Fruit fly (Drosophila melanogaster) whole organism, adult: ENCODE results near the gene CG2617.

ENCODE experiments used
- CG11617 ChIP-seq: fragments of 200-800 bp; sonication (Bioruptor generic); optimal IDR thresholded peaks from 2 replicates; lab custom pipeline; 2017; ENCODE audit warnings: mild to moderate bottlenecking, missing biosample characterization, missing genetic modification reagents, missing genetic modification characterization
- CG12768 ChIP-seq: fragments of 200-800 bp; sonication (Bioruptor generic); optimal IDR thresholded peaks from 2 replicates; lab custom pipeline; 2017; ENCODE audit warnings: missing biosample characterization, missing genetic modification characterization, mild to moderate bottlenecking, moderate library complexity, missing genetic modification reagents
- CG14711 ChIP-seq: fragments of 200-800 bp; sonication (Bioruptor generic); optimal IDR thresholded peaks from 2 replicates; lab custom pipeline; 2018; ENCODE audit warnings: missing biosample characterization, mild to moderate bottlenecking, missing genetic modification characterization, moderate library complexity
- CG1620 ChIP-seq: fragments of 200-800 bp; sonication (Bioruptor generic); optimal IDR thresholded peaks from 2 replicates; lab custom pipeline; 2016; ENCODE audit warnings: missing biosample characterization, missing genetic modification characterization
- CG33017 ChIP-seq: fragments of 200-800 bp; sonication (Bioruptor generic); optimal IDR thresholded peaks from 2 replicates; lab custom pipeline; 2018; ENCODE audit warnings: missing biosample characterization, mild to moderate bottlenecking, missing genetic modification characterization, moderate library complexity
- CG5204 ChIP-seq: fragments of 200-800 bp; sonication (Bioruptor generic); optimal IDR thresholded peaks from 2 replicates; lab custom pipeline; 2016; ENCODE audit warnings: missing biosample characterization, missing genetic modification characterization
- CG7045 ChIP-seq: fragments of 200-800 bp; sonication (Bioruptor generic); optimal IDR thresholded peaks from 2 replicates; lab custom pipeline; 2017; ENCODE audit warnings: missing biosample characterization, mild to moderate bottlenecking, missing genetic modification characterization
- CG7101 ChIP-seq: fragments of 200-800 bp; sonication (Bioruptor generic); optimal IDR thresholded peaks from 2 replicates; lab custom pipeline; 2018; ENCODE audit warnings: missing biosample characterization, mild to moderate bottlenecking, missing genetic modification characterization, moderate library complexity
- Clk ChIP-seq: fragments of 200-800 bp; sonication (Bioruptor generic); optimal IDR thresholded peaks from 2 replicates; lab custom pipeline; 2017; ENCODE audit warnings: missing biosample characterization, missing genetic modification characterization
- Crg-1 ChIP-seq: fragments of 200-800 bp; sonication (Bioruptor generic); optimal IDR thresholded peaks from 2 replicates; lab custom pipeline; 2016; ENCODE audit warnings: missing biosample characterization, missing genetic modification characterization
- Hr96 ChIP-seq: fragments of 200-800 bp; sonication (Bioruptor generic); optimal IDR thresholded peaks from 2 replicates; lab custom pipeline; 2016; ENCODE audit warnings: missing biosample characterization, missing genetic modification characterization
- Mnt ChIP-seq: fragments of 200-800 bp; sonication (Bioruptor generic); optimal IDR thresholded peaks from 2 replicates; lab custom pipeline; 2016; ENCODE audit warnings: missing biosample characterization, mild to moderate bottlenecking, missing genetic modification characterization
- bab1 ChIP-seq: fragments of 200-800 bp; sonication (Bioruptor generic); optimal IDR thresholded peaks from 3 replicates; lab custom pipeline; 2019; ENCODE audit warnings: missing biosample characterization, mild to moderate bottlenecking, missing genetic modification characterization, moderate library complexity
- cic ChIP-seq: fragments of 200-800 bp; sonication (Bioruptor generic); optimal IDR thresholded peaks from 2 replicates; lab custom pipeline; 2017; ENCODE audit warnings: missing biosample characterization, mild to moderate bottlenecking, missing genetic modification characterization, moderate library complexity
- cnc ChIP-seq, 2 experiments: fragments of >200 bp; optimal IDR thresholded peaks; 2 replicates each; lab custom pipeline; 2017
- kay ChIP-seq: fragments of 200-800 bp; sonication (Bioruptor generic); peaks from one replicate; lab custom pipeline; 2016; ENCODE audit warnings: missing biosample characterization, missing genetic modification characterization, borderline replicate concordance
- ovo ChIP-seq: fragments of 200-800 bp; sonication (Bioruptor generic); optimal IDR thresholded peaks from 2 replicates; lab custom pipeline; 2016; ENCODE audit warnings: missing biosample characterization, missing genetic modification characterization
- pad ChIP-seq: fragments of 200-800 bp; sonication (Bioruptor generic); optimal IDR thresholded peaks from 3 replicates; lab custom pipeline; 2017; ENCODE audit warnings: missing biosample characterization, missing genetic modification characterization, mild to moderate bottlenecking, moderate library complexity, missing genetic modification reagents
- tj ChIP-seq: fragments of 200-800 bp; sonication (Bioruptor generic); optimal IDR thresholded peaks from 3 replicates; lab custom pipeline; 2017; ENCODE audit warnings: missing biosample characterization, mild to moderate bottlenecking, missing genetic modification characterization, moderate library complexity
- toe ChIP-seq: fragments of 200-800 bp; sonication (Bioruptor generic); optimal IDR thresholded peaks from 2 replicates; lab custom pipeline; 2016; ENCODE audit warnings: missing biosample characterization, missing genetic modification characterization

The CG2617 gene

dm6 chr2L:20682136-20682733, at the start of gene CG2617:
CG2617 (plus strand) TSS chr2L:20682368.
- TF ChIP-seq CG11617 (GFP tag; lab: Kevin White, UChicago) (peak; percentile 24), CG12768 (no peak)

- TF ChIP-seq cic (no peak), tj (no peak), CG5204 (GFP tag; lab: Kevin White, UChicago) (no peak), Hr96 (GFP tag; lab: Kevin White, UChicago) (no peak), Clk (GFP tag; lab: Kevin White, UChicago) (no peak), CG7045 (GFP tag; lab: Kevin White, UChicago) (no peak), CG7101 (tag; lab: Kevin White, UChicago) (no peak), cnc (optimal IDR thresholded peaks at IDR 0.05; lab: Kevin White, UChicago) (no peak), CG1620 (GFP tag; lab: Kevin White, UChicago) (no peak), CG33017 (tag; lab: Kevin White, UChicago) (no peak), CG12768 (no peak), pad (no peak), CG11617 (GFP tag; lab: Kevin White, UChicago) (no peak), CG14711 (tag; lab: Kevin White, UChicago) (no peak), kay (GFP tag; lab: Kevin White, UChicago) (no peak), Mnt (GFP tag; lab: Kevin White, UChicago) (no peak)
Measured at dm6 chr2L:20634215-20634614, 48.0 kb upstream of the CG2617 start, which contains the start of gene CG17472. CG17472 (plus strand) TSS chr2L:20634515.

dm6 chr2L:20638413-20638812, 43.8 kb upstream of the CG2617 start:
- no peak for TF ChIP-seq CG11617 (GFP tag; lab: Kevin White, UChicago)
- no peak for TF ChIP-seq CG33017 (tag; lab: Kevin White, UChicago)
- no peak for TF ChIP-seq cnc (optimal IDR thresholded peaks at IDR 0.05; lab: Kevin White, UChicago)
- no peak for TF ChIP-seq CG5204 (GFP tag; lab: Kevin White, UChicago)
- TF ChIP-seq ovo: no peak
- no peak for TF ChIP-seq Hr96 (GFP tag; lab: Kevin White, UChicago)
- no peak for TF ChIP-seq CG7101 (tag; lab: Kevin White, UChicago)
- no peak for TF ChIP-seq Mnt (GFP tag; lab: Kevin White, UChicago)

dm6 chr2L:20639821-20640220, 42.3 kb upstream of the CG2617 start, which contains the start of gene CG31680:
CG31680 (plus strand) TSS chr2L:20640121.
- TF ChIP-seq Hr96 (GFP tag; lab: Kevin White, UChicago) (no peak), CG12768 (no peak), CG33017 (tag; lab: Kevin White, UChicago) (no peak), CG7045 (GFP tag; lab: Kevin White, UChicago) (no peak), CG14711 (tag; lab: Kevin White, UChicago) (no peak), pad (no peak), kay (GFP tag; lab: Kevin White, UChicago) (no peak), bab1 (GFP tag; lab: Kevin White, UChicago) (no peak), Mnt (GFP tag; lab: Kevin White, UChicago) (no peak), CG1620 (GFP tag; lab: Kevin White, UChicago) (no peak), ovo (no peak), CG11617 (GFP tag; lab: Kevin White, UChicago) (no peak), cnc (optimal IDR thresholded peaks at IDR 0.05; lab: Kevin White, UChicago) (no peak), CG5204 (GFP tag; lab: Kevin White, UChicago) (no peak), toe (GFP tag; lab: Kevin White, UChicago) (no peak)

- TF ChIP-seq CG5204 (GFP tag; lab: Kevin White, UChicago): no peak
- TF ChIP-seq CG33017 (tag; lab: Kevin White, UChicago): no peak
- TF ChIP-seq pad: no peak
- no peak for TF ChIP-seq cnc (optimal IDR thresholded peaks at IDR 0.05; lab: Kevin White, UChicago)
- no peak for TF ChIP-seq CG1620 (GFP tag; lab: Kevin White, UChicago)
- TF ChIP-seq Crg-1 (GFP tag; lab: Kevin White, UChicago): no peak
- TF ChIP-seq ovo: no peak
- TF ChIP-seq cic: no peak
- TF ChIP-seq bab1 (GFP tag; lab: Kevin White, UChicago): no peak
- TF ChIP-seq CG7101 (tag; lab: Kevin White, UChicago): no peak
- no peak for TF ChIP-seq CG12768
- no peak for TF ChIP-seq CG11617 (GFP tag; lab: Kevin White, UChicago)
- no peak for TF ChIP-seq tj
- TF ChIP-seq Hr96 (GFP tag; lab: Kevin White, UChicago): no peak
- no peak for TF ChIP-seq CG7045 (GFP tag; lab: Kevin White, UChicago)
- TF ChIP-seq CG14711 (tag; lab: Kevin White, UChicago): no peak
- TF ChIP-seq toe (GFP tag; lab: Kevin White, UChicago): no peak
- TF ChIP-seq Clk (GFP tag; lab: Kevin White, UChicago): no peak
Measured at dm6 chr2L:20640617-20641016, 41.6 kb upstream of the CG2617 start, which contains the start of gene Sfp38D. Sfp38D (plus strand) TSS chr2L:20640917.

- no peak for TF ChIP-seq CG7101 (tag; lab: Kevin White, UChicago)
- no peak for TF ChIP-seq Crg-1 (GFP tag; lab: Kevin White, UChicago)
Measured at dm6 chr2L:20643144-20643543, 39.0 kb upstream of the CG2617 start, which contains the start of gene CG17470. CG17470 (minus strand) TSS chr2L:20643244.
